Worm (Caenorhabditis elegans): ENCODE results near the gene R02D5.4.

Gene R02D5.4

ce11 chrV:14478979-14479378 lies 5.5 kb downstream of the R02D5.4 start, which contains the start of gene clec-55:
Gene clec-55 (plus strand): TSS chrV:14479279.
- TF ChIP-seq syd-9 (tag; optimal IDR thresholded peaks at IDR 0.05) (no peak), ceh-34 (tag; optimal IDR thresholded peaks at IDR 0.05) (no peak), hlh-6 (tag; optimal IDR thresholded peaks at IDR 0.05) (no peak), unc-3 (GFP tag; conservative IDR thresholded peaks at IDR 0.05) (no peak), unc-3 (tag; optimal IDR thresholded peaks at IDR 0.05) (no peak), hlh-13 (GFP tag; optimal IDR thresholded peaks at IDR 0.05) (no peak), ztf-16 (tag; optimal IDR thresholded peaks at IDR 0.05) (no peak), tbx-7 (tag; optimal IDR thresholded peaks at IDR 0.05) (no peak), pat-9 (tag; optimal IDR thresholded peaks at IDR 0.05) (no peak), pha-2 (tag; optimal IDR thresholded peaks at IDR 0.05) (no peak), ceh-45 (GFP tag; IDR thresholded peaks at IDR 0.05) (no peak), npax-4 (tag; optimal IDR thresholded peaks at IDR 0.05) (no peak), unc-86 (tag; optimal IDR thresholded peaks at IDR 0.05) (no peak)

ce11 chrV:14476680-14477079 lies 7.8 kb downstream of the R02D5.4 start, which contains the start of gene clec-54:
Gene clec-54 (plus strand): TSS chrV:14476903.
- TF ChIP-seq ama-1 (optimal IDR thresholded peaks at IDR 0.05) (no peak), ceh-14 (tag; optimal IDR thresholded peaks at IDR 0.05) (no peak), ref-2 (tag; optimal IDR thresholded peaks at IDR 0.05) (no peak), lin-11 (tag; optimal IDR thresholded peaks at IDR 0.05) (no peak)

ce11 chrV:14474099-14474498 lies 10.4 kb downstream of the R02D5.4 start, which contains the start of gene clec-56:
Gene clec-56 (plus strand): TSS chrV:14474399.
- TF ChIP-seq Y22D7AL.16 (tag; optimal IDR thresholded peaks at IDR 0.05) = no peak

- TF ChIP-seq ceh-14 (tag; optimal IDR thresholded peaks at IDR 0.05) = no peak
- no peak for TF ChIP-seq hlh-8 (tag; optimal IDR thresholded peaks at IDR 0.05)
- TF ChIP-seq ama-1 (optimal IDR thresholded peaks at IDR 0.05) = no peak
- no peak for TF ChIP-seq unc-86 (tag; optimal IDR thresholded peaks at IDR 0.05)
- TF ChIP-seq unc-55 (GFP tag; optimal IDR thresholded peaks at IDR 0.05) = no peak
- no peak for TF ChIP-seq zip-5 (tag; optimal IDR thresholded peaks at IDR 0.05)
- no peak for TF ChIP-seq F13H6.1 (tag; optimal IDR thresholded peaks at IDR 0.05)
- TF ChIP-seq pag-3 (tag; optimal IDR thresholded peaks at IDR 0.05; ENCODE audit: borderline replicate concordance) = no peak
- TF ChIP-seq pha-4 (tag; optimal IDR thresholded peaks at IDR 0.05) = no peak
- TF ChIP-seq fax-1 (tag; optimal IDR thresholded peaks at IDR 0.05) = no peak
- TF ChIP-seq fkh-6 (tag; optimal IDR thresholded peaks at IDR 0.05) = no peak
- TF ChIP-seq npax-4 (tag; optimal IDR thresholded peaks at IDR 0.05) = no peak
- no peak for TF ChIP-seq pqm-1 (tag; optimal IDR thresholded peaks at IDR 0.05)
- TF ChIP-seq tbx-2 (tag; optimal IDR thresholded peaks at IDR 0.05) = no peak
- TF ChIP-seq pax-1 (tag; optimal IDR thresholded peaks at IDR 0.05) = no peak
- TF ChIP-seq hlh-13 (GFP tag; optimal IDR thresholded peaks at IDR 0.05) = no peak
- no peak for TF ChIP-seq ttx-3 (tag; optimal IDR thresholded peaks at IDR 0.05)
Observed at ce11 chrV:14472229-14472628, 12.3 kb downstream of the R02D5.4 start, which contains the start of gene clec-227. Gene clec-227 (plus strand): TSS chrV:14472529.

ce11 chrV:14468931-14469330 lies 15.6 kb downstream of the R02D5.4 start, which contains the start of gene clec-57:
Gene clec-57 (plus strand): TSS chrV:14469231.
- no peak for TF ChIP-seq ceh-30 (tag; optimal IDR thresholded peaks at IDR 0.05)

ce11 chrV:14468196-14468874 lies 16.1 kb downstream of the R02D5.4 start, which contains the start of gene srz-97:
Gene srz-97 (minus strand): TSS chrV:14468246.
- TF ChIP-seq elt-2 (tag; optimal IDR thresholded peaks at IDR 0.05) = no peak
- no peak for TF ChIP-seq hlh-8 (tag; optimal IDR thresholded peaks at IDR 0.05)
- no peak for TF ChIP-seq dmd-4 (tag; optimal IDR thresholded peaks at IDR 0.05; ENCODE audit: borderline replicate concordance)
- no peak for TF ChIP-seq unc-86 (tag; optimal IDR thresholded peaks at IDR 0.05)
- no peak for TF ChIP-seq fkh-6 (tag; optimal IDR thresholded peaks at IDR 0.05)
- no peak for TF ChIP-seq gmeb-2 (tag; optimal IDR thresholded peaks at IDR 0.05)
- no peak for TF ChIP-seq mec-3 (tag; optimal IDR thresholded peaks at IDR 0.05; ENCODE audit: borderline replicate concordance)
- TF ChIP-seq fkh-10 (GFP tag; optimal IDR thresholded peaks at IDR 0.05) = no peak
- TF ChIP-seq dve-1 (tag; optimal IDR thresholded peaks at IDR 0.05) = no peak
- no peak for TF ChIP-seq hlh-13 (GFP tag; optimal IDR thresholded peaks at IDR 0.05)
- TF ChIP-seq lim-6 (tag; optimal IDR thresholded peaks at IDR 0.05) = no peak
- TF ChIP-seq F13H6.1 (tag; optimal IDR thresholded peaks at IDR 0.05) = no peak
- TF ChIP-seq ceh-18 (tag; optimal IDR thresholded peaks at IDR 0.05) = no peak
- TF ChIP-seq ceh-34 (tag; optimal IDR thresholded peaks at IDR 0.05) = no peak
- no peak for TF ChIP-seq ceh-19 (GFP tag; optimal IDR thresholded peaks at IDR 0.05)
- no peak for TF ChIP-seq pha-2 (tag; optimal IDR thresholded peaks at IDR 0.05)

Measured in whole organism, late embryonic.